Fruit fly (Drosophila melanogaster) whole organism, embryonic: ENCODE data around the gene PGAP2.

Source experiments
- ATbp ChIP-seq: fragments of 200-800 bp; sonication (Bioruptor generic); optimal IDR thresholded peaks from 2 replicates; lab custom pipeline; 2017; ENCODE audit warnings: missing biosample characterization, mild to moderate bottlenecking, missing genetic modification characterization, missing genetic modification reagents
- CG11560 ChIP-seq: fragments of 200-800 bp; sonication (Bioruptor generic); IDR thresholded peaks from 3 replicates; pipeline ENCODE4 v1.3.6; 2022; ENCODE audit warnings: missing biosample characterization, missing genetic modification characterization
- CG12071 ChIP-seq: fragments of 200-800 bp; sonication (Bioruptor generic); optimal IDR thresholded peaks from 3 replicates; lab custom pipeline; 2018; ENCODE audit warnings: missing biosample characterization, mild to moderate bottlenecking, missing genetic modification characterization
- CG12104 ChIP-seq: fragments of 200-800 bp; sonication (Bioruptor generic); optimal IDR thresholded peaks from 3 replicates; lab custom pipeline; 2016; ENCODE audit warnings: missing biosample characterization, missing genetic modification characterization
- CG12299 ChIP-seq: fragments of 200-800 bp; sonication (Bioruptor generic); optimal IDR thresholded peaks from 2 replicates; lab custom pipeline; 2018; ENCODE audit warnings: missing biosample characterization, mild to moderate bottlenecking, missing genetic modification characterization
- CG12659 ChIP-seq: fragments of 200-800 bp; sonication (Bioruptor generic); optimal IDR thresholded peaks from 3 replicates; lab custom pipeline; 2017; ENCODE audit warnings: mild to moderate bottlenecking, missing biosample characterization, missing genetic modification reagents, missing genetic modification characterization
- CG13894 ChIP-seq: fragments of 200-800 bp; sonication (Bioruptor generic); optimal IDR thresholded peaks from 3 replicates; lab custom pipeline; 2018; ENCODE audit warnings: missing biosample characterization, mild to moderate bottlenecking, missing genetic modification characterization, moderate library complexity
- CG1529 ChIP-seq: fragments of 200-800 bp; sonication (Bioruptor generic); optimal IDR thresholded peaks from 3 replicates; lab custom pipeline; 2018; ENCODE audit warnings: missing biosample characterization, missing genetic modification characterization
- CG15479 ChIP-seq: fragments of 200-800 bp; sonication (Bioruptor generic); optimal IDR thresholded peaks from 3 replicates; lab custom pipeline; 2019; ENCODE audit warnings: missing biosample characterization, mild to moderate bottlenecking, missing genetic modification characterization, moderate library complexity
- CG17361 ChIP-seq: fragments of 200-800 bp; sonication (Bioruptor generic); IDR thresholded peaks from 3 replicates; pipeline ENCODE4 v1.3.6; 2022; ENCODE audit warnings: missing biosample characterization, missing genetic modification characterization
- CG34422 ChIP-seq: fragments of 200-800 bp; sonication (Bioruptor generic); IDR thresholded peaks from 3 replicates; pipeline ENCODE4 v1.3.6; 2022; ENCODE audit warnings: missing biosample characterization, missing genetic modification characterization
- CG42726 ChIP-seq: fragments of 200-800 bp; sonication (Bioruptor generic); IDR thresholded peaks from 2 replicates; pipeline ENCODE4 v1.3.6; 2022; ENCODE audit warnings: missing biosample characterization, missing genetic modification characterization; ENCODE audit not compliant: partially characterized antibody
- CG7357 ChIP-seq: fragments of 200-800 bp; sonication (Bioruptor generic); IDR thresholded peaks from 3 replicates; pipeline ENCODE4 v1.3.6; 2022; ENCODE audit warnings: missing biosample characterization, missing genetic modification characterization
- CTCF ChIP-seq: fragments of 200-800 bp; sonication (Bioruptor generic); optimal IDR thresholded peaks from 2 replicates; lab custom pipeline; 2017; ENCODE audit warnings: missing biosample characterization, mild to moderate bottlenecking, missing genetic modification characterization, moderate library complexity
- Doc2 ChIP-seq: fragments of 200-800 bp; sonication (Bioruptor generic); IDR thresholded peaks from 2 replicates; pipeline ENCODE4 v1.3.6; 2022; ENCODE audit warnings: missing biosample characterization, missing genetic modification characterization
- Doc3 ChIP-seq: fragments of 200-800 bp; sonication (Bioruptor generic); IDR thresholded peaks from 3 replicates; pipeline ENCODE4 v1.3.6; 2022; ENCODE audit warnings: missing biosample characterization, missing genetic modification characterization; ENCODE audit not compliant: partially characterized antibody
- HmgZ ChIP-seq: fragments of 200-800 bp; sonication (Bioruptor generic); optimal IDR thresholded peaks from 2 replicates; lab custom pipeline; 2018; ENCODE audit warnings: missing biosample characterization, mild to moderate bottlenecking, missing genetic modification characterization
- Hr78 ChIP-seq, 2 experiments: fragments of 200-800 bp in 1 of 2; fragments of >200 bp in 1 of 2; sonication (Bioruptor generic) in 1 of 2; optimal IDR thresholded peaks; 2 replicates each; lab custom pipeline; 2017 to 2019; ENCODE audit warnings: missing biosample characterization in 2 of 2, missing genetic modification characterization in 2 of 2, mild to moderate bottlenecking in 1 of 2, moderate library complexity in 1 of 2
- NC2α ChIP-seq: fragments of 200-800 bp; sonication (Bioruptor generic); optimal IDR thresholded peaks from 2 replicates; lab custom pipeline; 2016; ENCODE audit warnings: missing biosample characterization, missing genetic modification characterization
- Nf-YC ChIP-seq: fragments of 200-800 bp; optimal IDR thresholded peaks from 3 replicates; lab custom pipeline; 2019; ENCODE audit warnings: missing biosample characterization, mild to moderate bottlenecking, missing genetic modification characterization, moderate library complexity
- Oli ChIP-seq: fragments of 200-800 bp; sonication (Bioruptor generic); optimal IDR thresholded peaks from 2 replicates; lab custom pipeline; 2018; ENCODE audit warnings: missing biosample characterization, mild to moderate bottlenecking, missing genetic modification characterization, moderate library complexity
- PHDP ChIP-seq: fragments of 200-800 bp; sonication (Bioruptor generic); optimal IDR thresholded peaks from 3 replicates; lab custom pipeline; 2018; ENCODE audit warnings: missing biosample characterization, mild to moderate bottlenecking, missing genetic modification characterization, moderate library complexity
- Pdp1 ChIP-seq, 2 experiments: fragments of 200-800 bp; sonication (Bioruptor generic); optimal IDR thresholded peaks; 3 replicates each; lab custom pipeline; 2016; ENCODE audit warnings: missing biosample characterization in 2 of 2, missing genetic modification characterization in 2 of 2, mild to moderate bottlenecking in 1 of 2, moderate library complexity in 1 of 2
- Xrp1 ChIP-seq: fragments of 200-800 bp; sonication (Bioruptor generic); IDR thresholded peaks from 2 replicates; pipeline ENCODE4 v1.3.6; 2022; ENCODE audit warnings: missing biosample characterization, missing genetic modification characterization
- ato ChIP-seq: fragments of 200-800 bp; sonication (Bioruptor generic); IDR thresholded peaks from 2 replicates; pipeline ENCODE4 v1.3.6; 2022; ENCODE audit warnings: missing biosample characterization, missing genetic modification characterization; ENCODE audit not compliant: partially characterized antibody
- bbx ChIP-seq: fragments of 200-800 bp; sonication (Bioruptor generic); IDR thresholded peaks from 2 replicates; pipeline ENCODE4 v1.3.6; 2022; ENCODE audit warnings: missing biosample characterization, missing genetic modification characterization; ENCODE audit not compliant: partially characterized antibody
- bigmax ChIP-seq: fragments of 200-800 bp; sonication (Bioruptor generic); optimal IDR thresholded peaks from 2 replicates; lab custom pipeline; 2018; ENCODE audit warnings: missing biosample characterization, mild to moderate bottlenecking, missing genetic modification characterization
- cas ChIP-seq: fragments of 200-800 bp; sonication (Bioruptor generic); IDR thresholded peaks from 2 replicates; pipeline ENCODE4 v1.3.6; 2022; ENCODE audit warnings: missing biosample characterization, missing genetic modification characterization
- crp ChIP-seq, 2 experiments: fragments of 200-800 bp; sonication (Bioruptor generic); optimal IDR thresholded peaks; 2 replicates in 1 of 2; 3 replicates in 1 of 2; lab custom pipeline; 2017; ENCODE audit warnings: missing biosample characterization in 2 of 2, missing genetic modification characterization in 2 of 2, mild to moderate bottlenecking in 1 of 2, moderate library complexity in 1 of 2
- dmrt11E ChIP-seq: fragments of 200-800 bp; sonication (Bioruptor generic); optimal IDR thresholded peaks from 3 replicates; lab custom pipeline; 2018; ENCODE audit warnings: missing biosample characterization, mild to moderate bottlenecking, missing genetic modification characterization, moderate library complexity
- eyg ChIP-seq: fragments of 200-800 bp; sonication (Bioruptor generic); optimal IDR thresholded peaks from 3 replicates; lab custom pipeline; 2016; ENCODE audit warnings: missing biosample characterization, missing genetic modification characterization
- gfzf ChIP-seq: fragments of 200-800 bp; sonication (Bioruptor generic); optimal IDR thresholded peaks from 2 replicates; lab custom pipeline; 2016; ENCODE audit warnings: missing biosample characterization, mild to moderate bottlenecking, missing genetic modification characterization, moderate library complexity
- ham ChIP-seq: fragments of 200-800 bp; sonication (Bioruptor generic); IDR thresholded peaks from 2 replicates; pipeline ENCODE4 v1.3.6; 2022; ENCODE audit warnings: missing biosample characterization, missing genetic modification characterization
- insv ChIP-seq, 2 experiments: fragments of 200-800 bp; sonication (Bioruptor generic); optimal IDR thresholded peaks; 3 replicates each; lab custom pipeline; 2016 to 2018; ENCODE audit warnings: missing biosample characterization in 2 of 2, missing genetic modification characterization in 2 of 2
- kay ChIP-seq: fragments of 200-800 bp; sonication (Bioruptor generic); optimal IDR thresholded peaks from 2 replicates; lab custom pipeline; 2016; ENCODE audit warnings: missing biosample characterization, missing genetic modification characterization
- knrl ChIP-seq: fragments of 200-800 bp; sonication (Bioruptor generic); IDR thresholded peaks from 3 replicates; pipeline ENCODE4 v1.3.6; 2022; ENCODE audit warnings: missing biosample characterization, missing genetic modification characterization; ENCODE audit not compliant: partially characterized antibody
- nmo ChIP-seq: fragments of 200-800 bp; sonication (Bioruptor generic); optimal IDR thresholded peaks from 2 replicates; lab custom pipeline; 2018; ENCODE audit warnings: missing biosample characterization, mild to moderate bottlenecking, missing genetic modification characterization, moderate library complexity
- phol ChIP-seq: fragments of 200-800 bp; sonication (Bioruptor generic); optimal IDR thresholded peaks from 3 replicates; lab custom pipeline; 2018; ENCODE audit warnings: missing biosample characterization, mild to moderate bottlenecking, missing genetic modification characterization, moderate library complexity
- pita ChIP-seq: fragments of 200-800 bp; sonication (Bioruptor generic); optimal IDR thresholded peaks from 2 replicates; lab custom pipeline; 2017; ENCODE audit warnings: missing biosample characterization, mild to moderate bottlenecking, missing genetic modification characterization
- ro ChIP-seq: fragments of 200-800 bp; sonication (Bioruptor generic); IDR thresholded peaks from 2 replicates; pipeline ENCODE4 v1.3.6; 2022; ENCODE audit warnings: missing biosample characterization, missing genetic modification characterization
- scrt ChIP-seq: fragments of 200-800 bp; sonication (Bioruptor generic); optimal IDR thresholded peaks from 2 replicates; lab custom pipeline; 2018; ENCODE audit warnings: missing biosample characterization, mild to moderate bottlenecking, missing genetic modification characterization, moderate library complexity
- stwl ChIP-seq: fragments of 200-800 bp; sonication (Bioruptor generic); optimal IDR thresholded peaks from 3 replicates; lab custom pipeline; 2018; ENCODE audit warnings: missing biosample characterization, mild to moderate bottlenecking, missing genetic modification characterization, moderate library complexity
- trem ChIP-seq: fragments of 200-800 bp; optimal IDR thresholded peaks from 3 replicates; lab custom pipeline; 2019; ENCODE audit warnings: missing biosample characterization, mild to moderate bottlenecking, missing genetic modification characterization, moderate library complexity
- tup ChIP-seq: fragments of 200-800 bp; sonication (Bioruptor generic); optimal IDR thresholded peaks from 2 replicates; lab custom pipeline; 2016; ENCODE audit warnings: missing biosample characterization, mild to moderate bottlenecking, missing genetic modification characterization, moderate library complexity
- zfh2 ChIP-seq: fragments of 200-800 bp; sonication (Bioruptor generic); optimal IDR thresholded peaks from 2 replicates; lab custom pipeline; 2016; ENCODE audit warnings: missing biosample characterization, missing genetic modification characterization

Gene PGAP2

dm6 chr2L:821986-822711 is 2.8 kb upstream of the PGAP2 start:
- TF ChIP-seq Oli (tag; lab: Kevin White, UChicago), result no peak
- no peak for TF ChIP-seq Doc3 (GFP tag; lab: Robert Waterston, UW)
- TF ChIP-seq NC2α, result no peak
- TF ChIP-seq ham, result no peak
- TF ChIP-seq zfh2 (GFP tag; lab: Kevin White, UChicago), result no peak
- peak in 1 of 2 experiments; percentile 62 for TF ChIP-seq Hr78 (GFP tag; optimal IDR thresholded peaks at IDR 0.05; lab: Kevin White, UChicago)
- no peak for TF ChIP-seq crp (GFP tag; optimal IDR thresholded peaks at IDR 0.05; lab: Kevin White, UChicago)
- TF ChIP-seq ATbp (GFP tag; lab: Kevin White, UChicago), result no peak
- no peak for TF ChIP-seq dmrt11E (tag; lab: Kevin White, UChicago)
- TF ChIP-seq CG42726 (GFP tag; lab: Robert Waterston, UW), result 0 out of 2 replicates have a peak, but pooled peaks have one; percentile 48

- TF ChIP-seq CG12071 (GFP tag; lab: Kevin White, UChicago), result no peak
- peak; percentile 33; the same call in 1 of the 2 replicates for TF ChIP-seq bbx (GFP tag; lab: Robert Waterston, UW)
- no peak for TF ChIP-seq eyg
- peak; percentile 17 for TF ChIP-seq nmo (GFP tag; lab: Kevin White, UChicago)
- TF ChIP-seq cas (GFP tag; lab: Robert Waterston, UW), result no peak
- no peak for TF ChIP-seq CG7357 (GFP tag; lab: Robert Waterston, UW)
- TF ChIP-seq CG1529, result no peak
- no peak for TF ChIP-seq kay (GFP tag; lab: Kevin White, UChicago)
- TF ChIP-seq CG12299 (tag; lab: Kevin White, UChicago), result peak; percentile 29
- peak; percentile 82 for TF ChIP-seq HmgZ (tag; lab: Kevin White, UChicago)
- peak; percentile 73 for TF ChIP-seq pita
- TF ChIP-seq CG11560 (tag; lab: Robert Waterston, UW), result no peak
- TF ChIP-seq Pdp1 (GFP tag; optimal IDR thresholded peaks at IDR 0.05; lab: Kevin White, UChicago), result peak in 1 of 2 experiments; percentile 44
- TF ChIP-seq CG34422, result peak; percentile 43; the same call in 1 of the 3 replicates
- TF ChIP-seq stwl, result peak; percentile 69
- peak; percentile 97 for TF ChIP-seq gfzf
- TF ChIP-seq ato (GFP tag; lab: Robert Waterston, UW), result peak; percentile 40
- TF ChIP-seq CG15479 (GFP tag; lab: Kevin White, UChicago), result peak; percentile 81
- TF ChIP-seq trem, result peak; percentile 76
- TF ChIP-seq insv (GFP tag; optimal IDR thresholded peaks at IDR 0.05; lab: Kevin White, UChicago), result no peak
- no peak for TF ChIP-seq Xrp1 (GFP tag; lab: Robert Waterston, UW)
- TF ChIP-seq Nf-YC, result peak; percentile 20
- no peak for TF ChIP-seq ro (GFP tag; lab: Robert Waterston, UW)
- TF ChIP-seq CTCF (GFP tag; lab: Kevin White, UChicago), result peak; percentile 40
- TF ChIP-seq Doc2, result no peak
- peak; percentile 60 for TF ChIP-seq phol
- peak; percentile 57 for TF ChIP-seq CG12659 (GFP tag; lab: Kevin White, UChicago)
- TF ChIP-seq knrl (GFP tag; lab: Robert Waterston, UW), result peak; percentile 40; the same call in 1 of the 3 replicates
- no peak for TF ChIP-seq ham
- TF ChIP-seq PHDP (tag; lab: Kevin White, UChicago), result peak; percentile 3
- no peak for TF ChIP-seq tup (GFP tag; lab: Kevin White, UChicago)
- TF ChIP-seq scrt (GFP tag; lab: Kevin White, UChicago), result peak; percentile 7
- TF ChIP-seq bigmax (GFP tag; lab: Kevin White, UChicago), result peak; percentile 16
- peak; percentile 40 for TF ChIP-seq CG13894 (tag; lab: Kevin White, UChicago)
- TF ChIP-seq CG17361, result no peak
- no peak for TF ChIP-seq CG12104 (GFP tag; lab: Kevin White, UChicago)
- TF ChIP-seq Oli (tag; lab: Kevin White, UChicago), result no peak
These were observed 2.1 kb upstream of the PGAP2 start, which contains the start of gene CG3662 for dm6 chr2L:821242-821985. CG3662 (plus strand) TSS chr2L:821289.
